Fruit fly (Drosophila melanogaster) whole organism, embryonic: ENCODE data around the gene Ndfip.

Source experiments
- B-H2 ChIP-seq: fragments of 200-800 bp; sonication (Bioruptor generic); optimal IDR thresholded peaks from 2 replicates; lab custom pipeline; 2018; ENCODE audit warnings: missing biosample characterization, mild to moderate bottlenecking, missing genetic modification characterization
- CG11695 ChIP-seq: fragments of 200-800 bp; sonication (Bioruptor generic); IDR thresholded peaks from 3 replicates; pipeline ENCODE4 v1.3.6; 2022; ENCODE audit warnings: missing biosample characterization, missing genetic modification characterization
- CG1233 ChIP-seq: fragments of 200-800 bp; sonication (Bioruptor generic); optimal IDR thresholded peaks from 4 replicates; lab custom pipeline; 2018; ENCODE audit warnings: missing biosample characterization, mild to moderate bottlenecking, missing genetic modification characterization
- CG12659 ChIP-seq: fragments of 200-800 bp; sonication (Bioruptor generic); optimal IDR thresholded peaks from 3 replicates; lab custom pipeline; 2017; ENCODE audit warnings: mild to moderate bottlenecking, missing biosample characterization, missing genetic modification reagents, missing genetic modification characterization
- CG13296 ChIP-seq: fragments of 200-800 bp; sonication (Bioruptor generic); optimal IDR thresholded peaks from 3 replicates; lab custom pipeline; 2018; ENCODE audit warnings: missing biosample characterization, mild to moderate bottlenecking, missing genetic modification characterization
- CG15269 ChIP-seq: fragments of 200-800 bp; sonication (Bioruptor generic); optimal IDR thresholded peaks from 2 replicates; lab custom pipeline; 2018; ENCODE audit warnings: missing biosample characterization, mild to moderate bottlenecking, missing genetic modification characterization, moderate library complexity
- CG15696 ChIP-seq: fragments of 200-800 bp; sonication (Bioruptor generic); optimal IDR thresholded peaks from 2 replicates; lab custom pipeline; 2019; ENCODE audit warnings: missing biosample characterization, mild to moderate bottlenecking, missing genetic modification characterization, moderate library complexity
- CG1603 ChIP-seq: fragments of 200-800 bp; sonication (Bioruptor generic); optimal IDR thresholded peaks from 2 replicates; lab custom pipeline; 2019; ENCODE audit warnings: missing biosample characterization, mild to moderate bottlenecking, missing genetic modification characterization, moderate library complexity
- CG17361 ChIP-seq: fragments of 200-800 bp; sonication (Bioruptor generic); IDR thresholded peaks from 3 replicates; pipeline ENCODE4 v1.3.6; 2022; ENCODE audit warnings: missing biosample characterization, missing genetic modification characterization
- CG17385 ChIP-seq: fragments of 200-800 bp; sonication (Bioruptor generic); optimal IDR thresholded peaks from 3 replicates; lab custom pipeline; 2018; ENCODE audit warnings: missing biosample characterization, mild to moderate bottlenecking, missing genetic modification characterization
- CG18262 ChIP-seq: fragments of 200-800 bp; optimal IDR thresholded peaks from 3 replicates; lab custom pipeline; 2019; ENCODE audit warnings: missing biosample characterization, mild to moderate bottlenecking, missing genetic modification characterization, moderate library complexity
- CG2199 ChIP-seq: fragments of 200-800 bp; sonication (Bioruptor generic); IDR thresholded peaks from 3 replicates; pipeline ENCODE4 v1.3.6; 2022; ENCODE audit warnings: missing biosample characterization, missing genetic modification characterization
- CG3163 ChIP-seq: fragments of 200-800 bp; sonication (Bioruptor generic); optimal IDR thresholded peaks from 3 replicates; lab custom pipeline; 2016; ENCODE audit warnings: missing biosample characterization, missing genetic modification characterization
- CG3281 ChIP-seq: fragments of 200-800 bp; sonication (Bioruptor generic); optimal IDR thresholded peaks from 3 replicates; lab custom pipeline; 2017; ENCODE audit warnings: missing biosample characterization, mild to moderate bottlenecking, missing genetic modification characterization
- CG34224 ChIP-seq: fragments of 200-800 bp; sonication (Bioruptor generic); IDR thresholded peaks from 3 replicates; pipeline ENCODE4 v1.3.6; 2022; ENCODE audit warnings: missing biosample characterization, missing genetic modification characterization; ENCODE audit not compliant: partially characterized antibody
- CG34376 ChIP-seq: fragments of 200-800 bp; sonication (Bioruptor generic); optimal IDR thresholded peaks from 2 replicates; lab custom pipeline; 2018; ENCODE audit warnings: missing biosample characterization, mild to moderate bottlenecking, missing genetic modification characterization
- CG3838 ChIP-seq: fragments of 200-800 bp; sonication (Bioruptor generic); optimal IDR thresholded peaks from 3 replicates; lab custom pipeline; 2016; ENCODE audit warnings: missing biosample characterization, missing genetic modification characterization
- CG4328 ChIP-seq: fragments of 200-800 bp; sonication (Bioruptor generic); optimal IDR thresholded peaks from 3 replicates; lab custom pipeline; 2017; ENCODE audit warnings: missing biosample characterization, missing genetic modification reagents, missing genetic modification characterization
- CG5180 ChIP-seq: fragments of 200-800 bp; sonication (Bioruptor generic); optimal IDR thresholded peaks from 3 replicates; lab custom pipeline; 2017; ENCODE audit warnings: missing biosample characterization, missing genetic modification characterization, mild to moderate bottlenecking, moderate library complexity, missing genetic modification reagents
- CG6765 ChIP-seq: fragments of 200-800 bp; sonication (Bioruptor generic); optimal IDR thresholded peaks from 3 replicates; lab custom pipeline; 2017; ENCODE audit warnings: missing biosample characterization, mild to moderate bottlenecking, missing genetic modification characterization
- CG7928 ChIP-seq: fragments of 200-800 bp; sonication (Bioruptor generic); optimal IDR thresholded peaks from 2 replicates; lab custom pipeline; 2017; ENCODE audit warnings: missing biosample characterization, mild to moderate bottlenecking, missing genetic modification characterization
- HLHmδ ChIP-seq: fragments of 200-800 bp; sonication (Bioruptor generic); optimal IDR thresholded peaks from 2 replicates; lab custom pipeline; 2018; ENCODE audit warnings: missing biosample characterization, mild to moderate bottlenecking, missing genetic modification characterization, moderate library complexity
- Hmr ChIP-seq: fragments of 200-800 bp; sonication (Bioruptor generic); optimal IDR thresholded peaks from 3 replicates; lab custom pipeline; 2017; ENCODE audit warnings: mild to moderate bottlenecking, missing biosample characterization, missing genetic modification reagents, missing genetic modification characterization
- Mad ChIP-seq: fragments of 200-800 bp; sonication (Bioruptor generic); optimal IDR thresholded peaks from 2 replicates; lab custom pipeline; 2016; ENCODE audit warnings: missing biosample characterization, missing genetic modification characterization
- Max ChIP-seq: fragments of 200-800 bp; sonication (Bioruptor generic); optimal IDR thresholded peaks from 2 replicates; lab custom pipeline; 2016; ENCODE audit warnings: missing biosample characterization, mild to moderate bottlenecking, missing genetic modification characterization
- NFAT ChIP-seq: fragments of 200-800 bp; sonication (Bioruptor generic); IDR thresholded peaks from 2 replicates; pipeline ENCODE4 v1.3.6; 2022; ENCODE audit warnings: missing biosample characterization, missing genetic modification characterization
- Optix ChIP-seq: fragments of 200-800 bp; sonication (Bioruptor generic); IDR thresholded peaks from 3 replicates; pipeline ENCODE4 v1.3.6; 2022; ENCODE audit warnings: missing biosample characterization, missing genetic modification characterization
- Spps ChIP-seq: fragments of 200-800 bp; sonication (Bioruptor generic); optimal IDR thresholded peaks from 2 replicates; lab custom pipeline; 2018; ENCODE audit warnings: missing biosample characterization, mild to moderate bottlenecking, missing genetic modification characterization
- Sry-β ChIP-seq: fragments of 200-800 bp; sonication (Bioruptor generic); optimal IDR thresholded peaks from 2 replicates; lab custom pipeline; 2018; ENCODE audit warnings: missing biosample characterization, mild to moderate bottlenecking, missing genetic modification characterization, moderate library complexity
- ap ChIP-seq: fragments of 200-800 bp; sonication (Bioruptor generic); IDR thresholded peaks from 2 replicates; pipeline ENCODE4 v1.3.6; 2022; ENCODE audit warnings: missing biosample characterization, missing genetic modification characterization
- bcd ChIP-seq: fragments of 200-800 bp; sonication (Bioruptor generic); optimal IDR thresholded peaks from 2 replicates; lab custom pipeline; 2017; ENCODE audit warnings: missing biosample characterization, mild to moderate bottlenecking, missing genetic modification characterization
- chinmo ChIP-seq: fragments of 200-800 bp; sonication (Bioruptor generic); IDR thresholded peaks from 4 replicates; pipeline ENCODE4 v1.3.6; 2022; ENCODE audit warnings: missing biosample characterization, missing genetic modification characterization; ENCODE audit not compliant: partially characterized antibody
- corto ChIP-seq: fragments of 200-800 bp; sonication (Bioruptor generic); optimal IDR thresholded peaks from 2 replicates; lab custom pipeline; 2016; ENCODE audit warnings: missing biosample characterization, mild to moderate bottlenecking, missing genetic modification characterization, moderate library complexity
- crc ChIP-seq: fragments of 200-800 bp; sonication (Bioruptor generic); optimal IDR thresholded peaks from 2 replicates; lab custom pipeline; 2016; ENCODE audit warnings: missing biosample characterization, missing genetic modification characterization
- ems ChIP-seq: fragments of 200-800 bp; sonication (Bioruptor generic); optimal IDR thresholded peaks from 3 replicates; lab custom pipeline; 2016; ENCODE audit warnings: missing biosample characterization, missing genetic modification characterization
- fd3F ChIP-seq: fragments of 200-800 bp; sonication (Bioruptor generic); optimal IDR thresholded peaks from 2 replicates; lab custom pipeline; 2018; ENCODE audit warnings: missing biosample characterization, mild to moderate bottlenecking, missing genetic modification characterization, moderate library complexity
- ftz-f1 ChIP-seq: fragments of 200-800 bp; sonication (Bioruptor generic); optimal IDR thresholded peaks from 2 replicates; lab custom pipeline; 2016; ENCODE audit warnings: missing biosample characterization, missing genetic modification characterization
- ind ChIP-seq: fragments of 200-800 bp; sonication (Bioruptor generic); optimal IDR thresholded peaks from 3 replicates; lab custom pipeline; 2016; ENCODE audit warnings: missing biosample characterization, missing genetic modification characterization
- kay ChIP-seq: fragments of 200-800 bp; sonication (Bioruptor generic); optimal IDR thresholded peaks from 2 replicates; lab custom pipeline; 2016; ENCODE audit warnings: missing biosample characterization, missing genetic modification characterization
- kni ChIP-seq: fragments of 200-800 bp; sonication (Bioruptor generic); optimal IDR thresholded peaks from 3 replicates; lab custom pipeline; 2017; ENCODE audit warnings: mild to moderate bottlenecking, missing biosample characterization, missing genetic modification reagents, missing genetic modification characterization
- knrl ChIP-seq: fragments of 200-800 bp; sonication (Bioruptor generic); IDR thresholded peaks from 3 replicates; pipeline ENCODE4 v1.3.6; 2022; ENCODE audit warnings: missing biosample characterization, missing genetic modification characterization; ENCODE audit not compliant: partially characterized antibody
- otp ChIP-seq: fragments of 200-800 bp; sonication (Bioruptor generic); IDR thresholded peaks from 3 replicates; pipeline ENCODE4, ENCODE4 v1.3.6; 2022; ENCODE audit warnings: missing biosample characterization, missing genetic modification characterization
- pnt ChIP-seq: fragments of 200-800 bp; sonication (Bioruptor generic); optimal IDR thresholded peaks from 3 replicates; lab custom pipeline; 2016; ENCODE audit warnings: missing biosample characterization, missing genetic modification characterization
- schlank ChIP-seq: fragments of 200-800 bp; sonication (Bioruptor generic); optimal IDR thresholded peaks from 2 replicates; lab custom pipeline; 2018; ENCODE audit warnings: missing biosample characterization, mild to moderate bottlenecking, missing genetic modification characterization
- sens ChIP-seq: fragments of 200-800 bp; sonication (Bioruptor generic); peaks from one replicate; lab custom pipeline; 2016; ENCODE audit warnings: missing biosample characterization, missing genetic modification characterization
- stc ChIP-seq: fragments of 200-800 bp; sonication (Bioruptor generic); IDR thresholded peaks from 2 replicates; pipeline ENCODE4 v1.3.6; 2022; ENCODE audit warnings: missing biosample characterization, missing genetic modification characterization
- tin ChIP-seq: fragments of 200-800 bp; sonication (Bioruptor generic); optimal IDR thresholded peaks from 3 replicates; lab custom pipeline; 2016; ENCODE audit warnings: missing biosample characterization, missing genetic modification characterization
- twi ChIP-seq: fragments of 200-800 bp; optimal IDR thresholded peaks from 2 replicates; lab custom pipeline; 2019; ENCODE audit warnings: missing biosample characterization, mild to moderate bottlenecking, missing genetic modification characterization, moderate library complexity
- wor ChIP-seq: fragments of 200-800 bp; sonication (Bioruptor generic); IDR thresholded peaks from 2 replicates; pipeline ENCODE4 v1.3.6; 2022; ENCODE audit warnings: missing biosample characterization, missing genetic modification characterization
- zfh2 ChIP-seq: fragments of 200-800 bp; sonication (Bioruptor generic); optimal IDR thresholded peaks from 2 replicates; lab custom pipeline; 2016; ENCODE audit warnings: missing biosample characterization, missing genetic modification characterization

Gene Ndfip

dm6 chr3L:17655837-17656308 is 1.8 kb upstream of the Ndfip start (continued):
- TF ChIP-seq CG13296 (GFP tag; lab: Kevin White, UChicago): peak; percentile 67
- peak; percentile 24 for TF ChIP-seq CG15269
- TF ChIP-seq Sry-β (GFP tag; lab: Kevin White, UChicago): no peak
- TF ChIP-seq twi (tag; lab: Kevin White, UChicago): no peak
- TF ChIP-seq corto: no peak
- TF ChIP-seq schlank (tag; lab: Kevin White, UChicago): peak; percentile 22
- TF ChIP-seq kay (GFP tag; lab: Kevin White, UChicago): no peak
- TF ChIP-seq CG34224: no peak
- no peak for TF ChIP-seq CG3838 (GFP tag; lab: Kevin White, UChicago)
- no peak for TF ChIP-seq CG1233 (GFP tag; lab: Kevin White, UChicago)
- TF ChIP-seq CG3281: peak; percentile 73
- no peak for TF ChIP-seq ems (GFP tag; lab: Kevin White, UChicago)
- TF ChIP-seq CG7928: no peak
- peak; percentile 46 for TF ChIP-seq CG4328 (GFP tag; lab: Kevin White, UChicago)
- TF ChIP-seq stc (GFP tag; lab: Robert Waterston, UW): 0 out of 2 replicates have a peak, but pooled peaks have one; percentile 30
- no peak for TF ChIP-seq ap (GFP tag; lab: Robert Waterston, UW)
- TF ChIP-seq CG34376: peak; percentile 76
- TF ChIP-seq Max: no peak
- TF ChIP-seq tin (GFP tag; lab: Kevin White, UChicago): no peak
- no peak for TF ChIP-seq ftz-f1 (GFP tag; lab: Kevin White, UChicago)
- TF ChIP-seq Hmr: peak; percentile 59
- no peak for TF ChIP-seq ind (GFP tag; lab: Kevin White, UChicago)
- no peak for TF ChIP-seq zfh2 (GFP tag; lab: Kevin White, UChicago)
- 0 out of 3 replicates have a peak, but pooled peaks have one; percentile 23 for TF ChIP-seq CG11695 (GFP tag; lab: Robert Waterston, UW)
- peak; percentile 44 for TF ChIP-seq B-H2 (GFP tag; lab: Kevin White, UChicago)
- peak; percentile 3 for TF ChIP-seq bcd (GFP tag; lab: Kevin White, UChicago)
- peak; percentile 90 for TF ChIP-seq chinmo (GFP tag; lab: Robert Waterston, UW)
- no peak for TF ChIP-seq CG15696 (tag; lab: Kevin White, UChicago)
- peak; percentile 38 for TF ChIP-seq CG12659
- no peak for TF ChIP-seq Spps (tag; lab: Kevin White, UChicago)
- TF ChIP-seq CG2199 (GFP tag; lab: Robert Waterston, UW): peak; percentile 54; the same call in 1 of the 3 replicates
- no peak for TF ChIP-seq CG18262
- no peak for TF ChIP-seq crc (GFP tag; lab: Kevin White, UChicago)
- peak; percentile 74 for TF ChIP-seq CG6765 (GFP tag; lab: Kevin White, UChicago)
- no peak for TF ChIP-seq wor (GFP tag; lab: Robert Waterston, UW)
- TF ChIP-seq HLHmδ (GFP tag; lab: Kevin White, UChicago): no peak
- TF ChIP-seq sens (GFP tag; lab: Kevin White, UChicago): no peak
- TF ChIP-seq CG5180 (GFP tag; lab: Kevin White, UChicago): peak; percentile 51
- TF ChIP-seq knrl: 0 out of 3 replicates have a peak, but pooled peaks have one; percentile 18
- TF ChIP-seq CG17385 (GFP tag; lab: Kevin White, UChicago): peak; percentile 57
- TF ChIP-seq CG3163 (GFP tag; lab: Kevin White, UChicago): no peak
- TF ChIP-seq CG1603 (tag; lab: Kevin White, UChicago): peak; percentile 62
- no peak for TF ChIP-seq kni (GFP tag; lab: Kevin White, UChicago)
- no peak for TF ChIP-seq CG17361 (GFP tag; lab: Robert Waterston, UW)
- TF ChIP-seq NFAT (GFP tag; lab: Robert Waterston, UW): peak; percentile 60; the same call in 1 of the 2 replicates
- TF ChIP-seq Optix (GFP tag; lab: Robert Waterston, UW): peak; percentile 32; the same call in 1 of the 3 replicates
- no peak for TF ChIP-seq Mad
- TF ChIP-seq fd3F (GFP tag; lab: Kevin White, UChicago): peak; percentile 15
- 0 out of 3 replicates have a peak, but pooled peaks have one; percentile 32 for TF ChIP-seq otp (GFP tag; lab: Robert Waterston, UW)
- TF ChIP-seq pnt (GFP tag; lab: Kevin White, UChicago): no peak
